Worm (Caenorhabditis elegans): ENCODE measurements around the gene Y39F10C.1.
"Not testable (repeated sequence)": the region's sequence is repeated elsewhere in the genome, so short reads cannot be mapped to it uniquely, and the experiment has no call there.

ce11 chrII:696776-697532 is 21.6 kb downstream of the Y39F10C.1 start:
- TF ChIP-seq nfya-1 (tag; optimal IDR thresholded peaks at IDR 0.05; ENCODE audit: borderline replicate concordance, insufficient read depth); B0035.1 (tag; optimal IDR thresholded peaks at IDR 0.05); nfyb-1 (GFP tag; IDR thresholded peaks at IDR 0.05); akir-1 (GFP tag; optimal IDR thresholded peaks at IDR 0.05): not testable (repeated sequence)
- 0 out of 2 replicates have a peak, but pooled peaks have one; percentile 47 for TF ChIP-seq let-526 (GFP tag; IDR thresholded peaks at IDR 0.05)
- TF ChIP-seq Y95B8A.8 (GFP tag; IDR thresholded peaks at IDR 0.05), result 0 out of 2 replicates have a peak, but pooled peaks have one; percentile 20
